Fruit fly (Drosophila melanogaster): Measurements from ENCODE around the gene TTLL6B.

DNA sequence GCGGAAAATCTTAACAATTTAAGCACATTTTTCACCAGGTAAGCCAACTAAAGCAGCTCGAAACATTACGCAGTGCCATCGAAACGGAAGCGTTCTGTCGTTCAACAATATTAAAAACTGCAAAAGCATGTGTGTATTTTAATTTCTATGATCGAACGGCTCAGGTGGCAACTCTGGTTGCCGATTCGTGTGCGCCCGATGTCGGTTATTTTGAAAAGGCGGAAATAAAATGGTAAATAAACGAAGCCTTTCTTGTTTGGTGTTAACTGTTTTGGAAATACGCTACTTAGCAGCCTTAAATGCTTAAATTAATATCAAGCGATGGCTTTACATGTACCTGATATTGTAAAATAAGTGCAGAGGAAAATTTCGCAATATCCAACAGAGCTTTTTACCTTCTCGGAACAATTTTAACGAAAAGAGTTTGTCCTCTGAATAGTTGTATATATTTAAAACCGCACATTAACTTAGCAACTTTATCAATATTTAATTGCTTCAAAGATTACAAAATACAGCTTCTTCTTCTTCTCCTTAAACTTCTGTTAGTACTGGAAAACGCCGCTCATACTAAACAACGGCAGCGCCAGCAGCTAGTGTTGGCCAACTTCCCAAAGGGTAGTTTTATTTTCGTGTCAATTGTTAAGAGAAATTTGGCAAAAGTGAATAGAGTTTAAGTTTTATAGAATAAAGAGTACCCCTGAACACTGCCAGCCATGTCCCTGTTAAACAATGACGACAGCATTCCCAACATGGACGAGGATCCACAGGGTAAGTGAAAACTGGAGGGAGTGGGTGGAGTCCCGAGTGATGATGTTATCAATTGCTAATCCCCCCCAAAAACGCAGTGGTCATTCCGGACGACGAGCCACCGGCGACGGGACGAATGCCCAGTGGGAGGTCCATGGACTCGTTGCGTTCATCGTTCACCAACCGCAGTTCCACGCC, 22.6 kb upstream of the TTLL6B start, which contains the start of gene CG5934:
- TF ChIP-seq psq (optimal IDR thresholded peaks at IDR 0.05) (no peak), usp (GFP tag; optimal IDR thresholded peaks at IDR 0.05) (no peak), pan (optimal IDR thresholded peaks at IDR 0.05) (no peak), EcR (GFP tag; optimal IDR thresholded peaks at IDR 0.05) (no peak), Dll (optimal IDR thresholded peaks at IDR 0.05) (no peak), CG8478 (optimal IDR thresholded peaks at IDR 0.05) (no peak)

All from whole organism.